Worm (Caenorhabditis elegans) whole organism, mixed stage, embryonic: ENCODE data around the gene moc-3.

Experiments
- M03D4.4 ChIP-seq: sonication (generic microtip); optimal IDR thresholded peaks from 2 replicates; lab custom pipeline; 2017; ENCODE audit warnings: mild to moderate bottlenecking, missing genetic modification characterization, missing compliant biosample characterization
- bed-3 ChIP-seq: fragments of 200-800 bp; sonication (Bioruptor generic); optimal IDR thresholded peaks from 3 replicates; lab custom pipeline; 2018; ENCODE audit warnings: mild to moderate bottlenecking, missing genetic modification characterization, moderate library complexity, missing compliant biosample characterization
- blmp-1 ChIP-seq: fragments of 150-350 bp; optimal IDR thresholded peaks from 2 replicates; lab custom pipeline; 2014; ENCODE audit warnings: missing biosample characterization, missing genetic modification characterization
- ceh-39 ChIP-seq: fragments of 150-350 bp; optimal IDR thresholded peaks from 2 replicates; lab custom pipeline; 2014; ENCODE audit warnings: missing biosample characterization, missing genetic modification characterization
- ceh-43 ChIP-seq: fragments of 200-800 bp; sonication (Bioruptor generic); optimal IDR thresholded peaks from 2 replicates; lab custom pipeline; 2018; ENCODE audit warnings: mild to moderate bottlenecking, missing genetic modification characterization, moderate library complexity, missing compliant biosample characterization
- ceh-83 ChIP-seq: fragments of 200-800 bp; sonication (Bioruptor generic); optimal IDR thresholded peaks from 2 replicates; lab custom pipeline; 2018; ENCODE audit warnings: mild to moderate bottlenecking, missing genetic modification characterization, missing compliant biosample characterization
- ces-1 ChIP-seq: fragments of 150-350 bp; optimal IDR thresholded peaks from 2 replicates; lab custom pipeline; 2014; ENCODE audit warnings: missing biosample characterization, missing genetic modification reagents, missing genetic modification characterization
- cnd-1 ChIP-seq: fragments of 200-800 bp; sonication (Bioruptor generic); optimal IDR thresholded peaks from 2 replicates; lab custom pipeline; 2018; ENCODE audit warnings: mild to moderate bottlenecking, missing genetic modification characterization, missing compliant biosample characterization
- drap-1 ChIP-seq: fragments of 200-800 bp; sonication (Bioruptor generic); optimal IDR thresholded peaks from 3 replicates; lab custom pipeline; 2018; ENCODE audit warnings: mild to moderate bottlenecking, missing genetic modification characterization, missing compliant biosample characterization
- elt-1 ChIP-seq: sonication (generic microtip); optimal IDR thresholded peaks from 2 replicates; lab custom pipeline; 2017; ENCODE audit warnings: missing genetic modification characterization, mild to moderate bottlenecking, missing compliant biosample characterization, antibody characterized with exemption, moderate library complexity, borderline replicate concordance; ENCODE audit not compliant: insufficient read depth
- elt-3 ChIP-seq: fragments of 150-350 bp; optimal IDR thresholded peaks from 2 replicates; lab custom pipeline; 2014; ENCODE audit warnings: missing biosample characterization, missing genetic modification characterization
- flh-1 ChIP-seq: fragments of 200-800 bp; sonication (Bioruptor generic); optimal IDR thresholded peaks from 2 replicates; lab custom pipeline; 2018; ENCODE audit warnings: mild to moderate bottlenecking, missing genetic modification characterization, moderate library complexity, missing compliant biosample characterization
- ham-2 ChIP-seq: fragments of 200-800 bp; sonication (Bioruptor generic); optimal IDR thresholded peaks from 2 replicates; lab custom pipeline; 2018; ENCODE audit warnings: mild to moderate bottlenecking, missing genetic modification characterization, missing compliant biosample characterization
- hlh-1 ChIP-seq: fragments of 150-350 bp; optimal IDR thresholded peaks from 2 replicates; lab custom pipeline; 2014; ENCODE audit warnings: missing biosample characterization, missing genetic modification reagents, missing genetic modification characterization
- lin-13 ChIP-seq: fragments of 150-350 bp; optimal IDR thresholded peaks from 2 replicates; lab custom pipeline; 2014; ENCODE audit warnings: missing biosample characterization, missing genetic modification characterization
- lin-32 ChIP-seq: fragments of 200-800 bp; sonication (Bioruptor generic); optimal IDR thresholded peaks from 2 replicates; lab custom pipeline; 2018; ENCODE audit warnings: mild to moderate bottlenecking, missing genetic modification characterization, missing compliant biosample characterization
- lsy-2 ChIP-seq: fragments of 150-350 bp; optimal IDR thresholded peaks from 2 replicates; lab custom pipeline; 2014; ENCODE audit warnings: missing biosample characterization, missing genetic modification characterization
- mab-5 ChIP-seq: fragments of 150-350 bp; optimal IDR thresholded peaks from 2 replicates; lab custom pipeline; 2014; ENCODE audit warnings: missing biosample characterization, missing genetic modification characterization
- mep-1 ChIP-seq: fragments of 150-350 bp; optimal IDR thresholded peaks from 2 replicates; lab custom pipeline; 2017; ENCODE audit warnings: missing biosample characterization, missing genetic modification reagents, missing genetic modification characterization, inconsistent platforms
- mls-2 ChIP-seq: sonication (generic microtip); optimal IDR thresholded peaks from 2 replicates; lab custom pipeline; 2016; ENCODE audit warnings: mild to moderate bottlenecking, missing genetic modification characterization, moderate library complexity, missing compliant biosample characterization
- nhr-12 ChIP-seq: fragments of 150-350 bp; optimal IDR thresholded peaks from 2 replicates; lab custom pipeline; 2014; ENCODE audit warnings: missing biosample characterization, missing genetic modification characterization
- nhr-237 ChIP-seq: fragments of 150-350 bp; optimal IDR thresholded peaks from 2 replicates; lab custom pipeline; 2014; ENCODE audit warnings: missing biosample characterization, missing genetic modification characterization
- nhr-28 ChIP-seq: fragments of 150-350 bp; optimal IDR thresholded peaks from 2 replicates; lab custom pipeline; 2014; ENCODE audit warnings: missing biosample characterization, missing genetic modification characterization
- nhr-76 ChIP-seq: sonication (generic microtip); optimal IDR thresholded peaks from 2 replicates; lab custom pipeline; 2017; ENCODE audit warnings: missing biosample characterization, missing genetic modification characterization
- pha-4 ChIP-seq: fragments of 150-350 bp; optimal IDR thresholded peaks from 2 replicates; lab custom pipeline; 2018; ENCODE audit warnings: missing biosample characterization, missing genetic modification reagents, missing genetic modification characterization
- sem-2 ChIP-seq: fragments of 200-800 bp; sonication (Bioruptor generic); optimal IDR thresholded peaks from 2 replicates; lab custom pipeline; 2018; ENCODE audit warnings: mild to moderate bottlenecking, missing genetic modification characterization, missing compliant biosample characterization
- snpc-4 ChIP-seq: fragments of 150-350 bp; optimal IDR thresholded peaks from 2 replicates; lab custom pipeline; 2014; ENCODE audit warnings: missing biosample characterization, missing genetic modification characterization
- unc-120 ChIP-seq: sonication (generic microtip); optimal IDR thresholded peaks from 2 replicates; lab custom pipeline; 2017; ENCODE audit warnings: missing genetic modification characterization, missing compliant biosample characterization; ENCODE audit not compliant: poor library complexity, severe bottlenecking
- unc-39 ChIP-seq: fragments of 150-350 bp; optimal IDR thresholded peaks from 2 replicates; lab custom pipeline; 2014; ENCODE audit warnings: missing biosample characterization, missing genetic modification characterization
- unc-62 ChIP-seq: fragments of 150-350 bp; optimal IDR thresholded peaks from 2 replicates; lab custom pipeline; 2014; ENCODE audit warnings: missing biosample characterization, missing genetic modification reagents, missing genetic modification characterization
- zip-8 ChIP-seq: fragments of 150-350 bp; optimal IDR thresholded peaks from 2 replicates; lab custom pipeline; 2014; ENCODE audit warnings: missing biosample characterization, missing genetic modification characterization
- ztf-11 ChIP-seq: fragments of 150-350 bp; optimal IDR thresholded peaks from 2 replicates; lab custom pipeline; 2014; ENCODE audit warnings: missing biosample characterization, missing genetic modification characterization

moc-3 gene

ce11 chrIV:8165950-8166349 lies 35.6 kb downstream of the moc-3 start, which contains the start of gene B0218.7:
TSS of gene B0218.7 (minus strand) at chrIV:8166050.
- no peak for TF ChIP-seq elt-1 (tag; lab: Kevin White, UChicago)
- TF ChIP-seq lsy-2 (tag; lab: Kevin White, UChicago): no peak
- TF ChIP-seq cnd-1 (tag; lab: Kevin White, UChicago): no peak
- no peak for TF ChIP-seq unc-120 (tag; lab: Kevin White, UChicago)
- no peak for TF ChIP-seq ceh-43
- no peak for TF ChIP-seq nhr-28
- no peak for TF ChIP-seq nhr-237 (tag; lab: Kevin White, UChicago)
- no peak for TF ChIP-seq mab-5 (tag; lab: Kevin White, UChicago)
- no peak for TF ChIP-seq zip-8 (tag; lab: Kevin White, UChicago)
- TF ChIP-seq unc-62 (GFP tag; lab: Kevin White, UChicago): no peak
- TF ChIP-seq blmp-1 (tag; lab: Kevin White, UChicago): no peak
- no peak for TF ChIP-seq sem-2 (GFP tag; lab: Kevin White, UChicago)
- TF ChIP-seq elt-3: no peak
- TF ChIP-seq, all 35 proteins: peak for 0

- TF ChIP-seq ztf-11 (tag; lab: Kevin White, UChicago) (no peak), zip-8 (tag; lab: Kevin White, UChicago) (no peak), ham-2 (no peak), drap-1 (GFP tag; lab: Kevin White, UChicago) (no peak), lin-32 (GFP tag; lab: Kevin White, UChicago) (no peak), ceh-43 (no peak), nhr-12 (tag; lab: Kevin White, UChicago) (no peak), bed-3 (GFP tag; lab: Kevin White, UChicago) (no peak), nhr-28 (no peak), pha-4 (tag; lab: Kevin White, UChicago) (no peak), hlh-1 (no peak)
Measured at ce11 chrIV:8168660-8169059, 38.3 kb downstream of the moc-3 start, which contains the start of gene clec-52. TSS of gene clec-52 (minus strand) at chrIV:8168760.

ce11 chrIV:8169674-8170073 lies 39.3 kb downstream of the moc-3 start, which contains the start of gene C07G1.15:
TSS of gene C07G1.15 (plus strand) at chrIV:8169974.
- TF ChIP-seq mep-1 (tag; lab: Kevin White, UChicago) (no peak), lin-13 (tag; lab: Kevin White, UChicago) (no peak), lin-32 (GFP tag; lab: Kevin White, UChicago) (no peak), drap-1 (GFP tag; lab: Kevin White, UChicago) (no peak), nhr-76 (no peak), lsy-2 (tag; lab: Kevin White, UChicago) (no peak), nhr-237 (tag; lab: Kevin White, UChicago) (no peak), mls-2 (no peak), M03D4.4 (no peak)

DNA sequence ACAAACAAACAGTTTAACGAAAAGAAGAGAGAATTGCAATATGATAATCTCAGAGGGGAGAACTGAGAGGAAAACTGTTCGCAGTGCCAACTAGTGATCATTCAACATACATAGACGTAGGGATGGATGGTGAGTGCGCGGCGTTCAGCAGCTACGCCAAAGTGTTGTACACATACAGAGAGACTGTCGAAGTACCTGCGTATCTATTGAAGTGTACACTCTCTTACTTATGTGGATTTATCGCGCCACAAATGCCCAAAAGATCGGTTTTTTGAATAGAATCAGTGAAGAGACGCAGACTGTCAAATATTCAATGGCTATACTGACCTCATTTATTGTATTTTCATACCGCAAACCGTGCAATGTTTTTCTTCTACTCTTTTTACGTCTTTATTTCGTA lies 39.9 kb downstream of the moc-3 start:
- no peak for TF ChIP-seq ces-1
- no peak for TF ChIP-seq nhr-12 (tag; lab: Kevin White, UChicago)
- TF ChIP-seq mab-5 (tag; lab: Kevin White, UChicago): no peak
- no peak for TF ChIP-seq snpc-4 (tag; lab: Kevin White, UChicago)
- peak; percentile 58 for TF ChIP-seq pha-4 (tag; lab: Kevin White, UChicago)
- no peak for TF ChIP-seq ceh-43
- TF ChIP-seq ham-2: peak; percentile 86
- TF ChIP-seq ceh-83 (GFP tag; lab: Kevin White, UChicago): no peak
- TF ChIP-seq drap-1 (GFP tag; lab: Kevin White, UChicago): no peak
- no peak for TF ChIP-seq cnd-1 (tag; lab: Kevin White, UChicago)
- TF ChIP-seq unc-62 (GFP tag; lab: Kevin White, UChicago): no peak
- TF ChIP-seq mep-1 (tag; lab: Kevin White, UChicago): no peak
- TF ChIP-seq ceh-39 (tag; lab: Kevin White, UChicago): no peak
- TF ChIP-seq nhr-28: no peak
- TF ChIP-seq mls-2: no peak
- no peak for TF ChIP-seq unc-120 (tag; lab: Kevin White, UChicago)
- no peak for TF ChIP-seq blmp-1 (tag; lab: Kevin White, UChicago)
- TF ChIP-seq hlh-1: no peak
- TF ChIP-seq unc-39: no peak
- TF ChIP-seq flh-1: no peak
- peak; percentile 29 for TF ChIP-seq nhr-237 (tag; lab: Kevin White, UChicago)
- peak; percentile 51 for TF ChIP-seq elt-3
- TF ChIP-seq nhr-76: no peak
- no peak for TF ChIP-seq lsy-2 (tag; lab: Kevin White, UChicago)
